Worm (Caenorhabditis elegans): ENCODE measurements around the gene C05D11.1.

C05D11.1 gene

ce11 chrIII:6453665-6454064, 17.3 kb downstream of the C05D11.1 start (continued):
- TF ChIP-seq cebp-1 (GFP tag; IDR thresholded peaks at IDR 0.05) (no peak), cebp-1 (tag; optimal IDR thresholded peaks at IDR 0.05) (peak; percentile 81), Y67H2A.10 (GFP tag; conservative IDR thresholded peaks at IDR 0.05) (0 out of 2 replicates have a peak, but pooled peaks have one; percentile 43), attf-3 (GFP tag; conservative IDR thresholded peaks at IDR 0.05) (0 out of 2 replicates have a peak, but pooled peaks have one; percentile 26), snpc-3.4 (tag; optimal IDR thresholded peaks at IDR 0.05) (peak; percentile 73), F22D6.2 (tag; optimal IDR thresholded peaks at IDR 0.05) (no peak), lin-35 (GFP tag; optimal IDR thresholded peaks at IDR 0.05) (peak in 1 of 3 experiments; percentile 86), madf-8 (GFP tag; conservative IDR thresholded peaks at IDR 0.05) (no peak), D2030.7 (GFP tag; IDR thresholded peaks at IDR 0.05) (peak; percentile 67), lsl-1 (GFP tag; optimal IDR thresholded peaks at IDR 0.05) (peak; percentile 65), lin-26 (GFP tag; IDR thresholded peaks at IDR 0.05) (peak; percentile 17; the same call in 1 of the 2 replicates), hmg-1.2 (GFP tag; IDR thresholded peaks at IDR 0.05) (peak; percentile 68; the same call in 1 of the 2 replicates), zfh-2 (GFP tag; conservative IDR thresholded peaks at IDR 0.05) (peak; percentile 88), rcor-1 (GFP tag; IDR thresholded peaks at IDR 0.05) (peak; percentile 85), tlf-1 (GFP tag; optimal IDR thresholded peaks at IDR 0.05) (peak; percentile 36), F37B4.10 (GFP tag; IDR thresholded peaks at IDR 0.05) (no peak), nhr-90 (tag; optimal IDR thresholded peaks at IDR 0.05) (peak; percentile 37), unc-62 (GFP tag; optimal IDR thresholded peaks at IDR 0.05) (no peak), snpc-4 (GFP tag; optimal IDR thresholded peaks at IDR 0.05) (peak; percentile 48), snpc-4 (tag; optimal IDR thresholded peaks at IDR 0.05) (peak; percentile 14 to 62 (median 31)), Y95B8A.8 (GFP tag; IDR thresholded peaks at IDR 0.05) (0 out of 2 replicates have a peak, but pooled peaks have one; percentile 47), madf-6 (GFP tag; IDR thresholded peaks at IDR 0.05) (peak; percentile 55; the same call in 1 of the 2 replicates), Y53F4B.3 (GFP tag; IDR thresholded peaks at IDR 0.05) (no peak), hlh-12 (tag; optimal IDR thresholded peaks at IDR 0.05) (no peak), dox-1 (GFP tag; IDR thresholded peaks at IDR 0.05) (peak; percentile 91), tbp1 (GFP tag; optimal IDR thresholded peaks at IDR 0.05) (peak; percentile 66), B0336.3 (GFP tag; IDR thresholded peaks at IDR 0.05) (peak; percentile 62), madf-3 (GFP tag; IDR thresholded peaks at IDR 0.05) (0 out of 2 replicates have a peak, but pooled peaks have one; percentile 39), xnd-1 (tag; optimal IDR thresholded peaks at IDR 0.05) (no peak)

- no peak for TF ChIP-seq somi-1 (GFP tag; optimal IDR thresholded peaks at IDR 0.05)
- no peak for TF ChIP-seq mcd-1 (GFP tag; IDR thresholded peaks at IDR 0.05)
- TF ChIP-seq rec-8 (tag; optimal IDR thresholded peaks at IDR 0.05): no peak
- TF ChIP-seq bed-1 (GFP tag; IDR thresholded peaks at IDR 0.05): no peak
- no peak for TF ChIP-seq snpc-3.4 (tag; optimal IDR thresholded peaks at IDR 0.05)
- TF ChIP-seq T07F8.4 (tag; optimal IDR thresholded peaks at IDR 0.05): no peak
These were observed 17.8 kb downstream of the C05D11.1 start, which contains the start of gene jhdm-1 for ce11 chrIII:6454183-6454582. Gene jhdm-1, plus strand, starts transcription at chrIII:6454483.

- no peak for TF ChIP-seq Y53G8AR.9 (GFP tag; conservative IDR thresholded peaks at IDR 0.05)
- TF ChIP-seq bed-2 (GFP tag; IDR thresholded peaks at IDR 0.05): no peak
- TF ChIP-seq ceh-91 (GFP tag; IDR thresholded peaks at IDR 0.05): no peak
- TF ChIP-seq hlh-12 (tag; optimal IDR thresholded peaks at IDR 0.05): no peak
- TF ChIP-seq nhr-90 (tag; optimal IDR thresholded peaks at IDR 0.05): no peak
- no peak for TF ChIP-seq sdz-38 (tag; optimal IDR thresholded peaks at IDR 0.05)
- no peak for TF ChIP-seq lag-1 (GFP tag; IDR thresholded peaks at IDR 0.05)
- TF ChIP-seq ccch-3 (GFP tag; optimal IDR thresholded peaks at IDR 0.05): no peak
- TF ChIP-seq K11D2.4 (GFP tag; IDR thresholded peaks at IDR 0.05): no peak
- no peak for TF ChIP-seq Y53F4B.3 (GFP tag; IDR thresholded peaks at IDR 0.05)
- no peak for TF ChIP-seq K12H6.12 (tag; optimal IDR thresholded peaks at IDR 0.05)
- no peak for TF ChIP-seq die-1 (tag; optimal IDR thresholded peaks at IDR 0.05)
- no peak for TF ChIP-seq rpc-1 (optimal IDR thresholded peaks at IDR 0.05)
- TF ChIP-seq rpc-1 (tag; optimal IDR thresholded peaks at IDR 0.05): no peak
- no peak for TF ChIP-seq mcd-1 (GFP tag; IDR thresholded peaks at IDR 0.05)
- no peak for TF ChIP-seq F37B4.10 (GFP tag; IDR thresholded peaks at IDR 0.05)
- TF ChIP-seq rcor-1 (GFP tag; IDR thresholded peaks at IDR 0.05): no peak
These were observed 23.4 kb downstream of the C05D11.1 start, which contains the start of gene algn-1 for ce11 chrIII:6459820-6460219. Gene algn-1, plus strand, starts transcription at chrIII:6460120.

Measured in whole organism, young adult.